Fruit fly (Drosophila melanogaster) whole organism: ENCODE data around the gene GXIVsPLA2.

ENCODE experiments used
- CG8478 ChIP-seq: fragments of >200 bp; optimal IDR thresholded peaks from 2 replicates; lab custom pipeline; 2018; ENCODE audit warnings: inconsistent platforms
- EcR ChIP-seq, 2 experiments: fragments of >200 bp; optimal IDR thresholded peaks; 2 replicates each; lab custom pipeline; 2017; ENCODE audit warnings: missing biosample characterization in 2 of 2, missing genetic modification characterization in 2 of 2, missing genetic modification reagents in 2 of 2
- psq ChIP-seq: fragments of >200 bp; optimal IDR thresholded peaks from 2 replicates; lab custom pipeline; 2017

dm6 chr3L:15940823-15941222 lies 14.1 kb upstream of the GXIVsPLA2 start:
- TF ChIP-seq CG8478 (lab: Kevin White, UChicago) = no peak
- TF ChIP-seq EcR (GFP tag; optimal IDR thresholded peaks at IDR 0.05; lab: Kevin White, UChicago) = no peak
- TF ChIP-seq psq (lab: Kevin White, UChicago) = no peak
